Worm (Caenorhabditis elegans) whole organism, early embryonic: ENCODE data around the gene capg-2.

ENCODE experiments used
- B0310.2 ChIP-seq: sonication (generic microtip); optimal IDR thresholded peaks from 2 replicates; lab custom pipeline; 2016; ENCODE audit warnings: mild to moderate bottlenecking, missing genetic modification characterization, missing compliant biosample characterization
- F13C5.2 ChIP-seq: sonication (generic microtip); optimal IDR thresholded peaks from 2 replicates; lab custom pipeline; 2017; ENCODE audit warnings: mild to moderate bottlenecking, missing genetic modification characterization, inconsistent platforms, missing compliant biosample characterization
- aly-1 ChIP-seq: sonication (generic microtip); optimal IDR thresholded peaks from 2 replicates; lab custom pipeline; 2016; ENCODE audit warnings: missing genetic modification characterization, missing compliant biosample characterization
- ama-1 ChIP-seq: fragments of 150-350 bp; optimal IDR thresholded peaks from 2 replicates; lab custom pipeline; 2014
- ceh-13 ChIP-seq: fragments of 200-800 bp; sonication (Bioruptor generic); optimal IDR thresholded peaks from 2 replicates; lab custom pipeline; 2018; ENCODE audit warnings: mild to moderate bottlenecking, missing genetic modification characterization, missing compliant biosample characterization
- ceh-36 ChIP-seq: sonication (generic microtip); optimal IDR thresholded peaks from 2 replicates; lab custom pipeline; 2016; ENCODE audit warnings: missing genetic modification characterization, inconsistent platforms, missing compliant biosample characterization
- ets-7 ChIP-seq: sonication (generic microtip); optimal IDR thresholded peaks from 2 replicates; lab custom pipeline; 2016; ENCODE audit warnings: missing genotype, missing genetic modification characterization, missing compliant biosample characterization
- flt-1 ChIP-seq: fragments of 200-800 bp; sonication (Bioruptor generic); IDR thresholded peaks from 2 replicates; pipeline ENCODE4 v1.3.6; 2022; ENCODE audit warnings: missing genetic modification characterization, missing compliant biosample characterization
- hmbx-1 ChIP-seq: sonication (generic microtip); optimal IDR thresholded peaks from 2 replicates; lab custom pipeline; 2016; ENCODE audit warnings: mild to moderate bottlenecking, missing genetic modification characterization, missing compliant biosample characterization
- hmg-4 ChIP-seq: fragments of 200-800 bp; sonication (Bioruptor generic); optimal IDR thresholded peaks from 2 replicates; lab custom pipeline; 2018; ENCODE audit warnings: mild to moderate bottlenecking, missing genetic modification characterization, missing compliant biosample characterization
- hnd-1 ChIP-seq: sonication (generic microtip); optimal IDR thresholded peaks from 2 replicates; lab custom pipeline; 2016; ENCODE audit warnings: missing genetic modification characterization, missing compliant biosample characterization
- pes-1 ChIP-seq: fragments of 200-800 bp; sonication (Bioruptor generic); IDR thresholded peaks from 2 replicates; pipeline ENCODE4 v1.3.6; 2022; ENCODE audit warnings: missing genetic modification reagents, missing genetic modification characterization, missing compliant biosample characterization
- scrt-1 ChIP-seq: fragments of 200-800 bp; sonication (Bioruptor generic); IDR thresholded peaks from 2 replicates; pipeline ENCODE4 v1.3.6; 2022; ENCODE audit warnings: missing genetic modification characterization, missing compliant biosample characterization
- sea-1 ChIP-seq: fragments of 200-800 bp; sonication (Bioruptor generic); conservative IDR thresholded peaks from 2 replicates; pipeline ENCODE4 v1.3.6; 2022; ENCODE audit warnings: missing genetic modification characterization, missing compliant biosample characterization
- tbx-11 ChIP-seq: fragments of 200-800 bp; sonication (Bioruptor generic); IDR thresholded peaks from 2 replicates; pipeline ENCODE4 v1.3.6; 2022; ENCODE audit warnings: missing genetic modification characterization, missing compliant biosample characterization
- tbx-37 ChIP-seq: fragments of 200-800 bp; sonication (Bioruptor generic); conservative IDR thresholded peaks from 2 replicates; pipeline ENCODE4 v1.3.6; 2022; ENCODE audit warnings: missing genetic modification reagents, missing genetic modification characterization, missing compliant biosample characterization
- tra-4 ChIP-seq: sonication (generic microtip); optimal IDR thresholded peaks from 2 replicates; lab custom pipeline; 2017; ENCODE audit warnings: missing genetic modification characterization, missing compliant biosample characterization

Gene capg-2

ce11 chrV:12307011-12307540 is 35.4 kb downstream of the capg-2 start, which contains the start of gene srg-45:
Gene srg-45 (plus strand): TSS chrV:12307490.
- TF ChIP-seq pes-1 (GFP tag; lab: Robert Waterston, UW) (no peak), sea-1 (GFP tag; lab: Robert Waterston, UW) (no peak), scrt-1 (GFP tag; lab: Robert Waterston, UW) (no peak), flt-1 (no peak), ama-1 (lab: Kevin White, UChicago) (no peak), tbx-11 (GFP tag; lab: Robert Waterston, UW) (no peak), hnd-1 (tag; lab: Kevin White, UChicago) (no peak), F13C5.2 (tag; lab: Kevin White, UChicago) (no peak), tra-4 (tag; lab: Kevin White, UChicago) (no peak), B0310.2 (tag; lab: Kevin White, UChicago) (no peak), ets-7 (tag; lab: Kevin White, UChicago) (no peak), ceh-13 (GFP tag; lab: Kevin White, UChicago) (no peak), hmg-4 (GFP tag; lab: Kevin White, UChicago) (no peak), ceh-36 (no peak), aly-1 (tag; lab: Kevin White, UChicago) (no peak), hmbx-1 (tag; lab: Kevin White, UChicago) (no peak), tbx-37 (GFP tag; lab: Robert Waterston, UW) (no peak)

ce11 chrV:12310256-12310655 is 38.6 kb downstream of the capg-2 start, which contains the start of gene hpo-30:
Gene hpo-30 (minus strand): TSS chrV:12310356.
- TF ChIP-seq tbx-11 (GFP tag; lab: Robert Waterston, UW) = no peak
- TF ChIP-seq ama-1 (lab: Kevin White, UChicago) = no peak
- TF ChIP-seq aly-1 (tag; lab: Kevin White, UChicago) = no peak
- no peak for TF ChIP-seq ceh-13 (GFP tag; lab: Kevin White, UChicago)
- no peak for TF ChIP-seq scrt-1 (GFP tag; lab: Robert Waterston, UW)

- TF ChIP-seq sea-1 (GFP tag; lab: Robert Waterston, UW) (no peak), tbx-37 (GFP tag; lab: Robert Waterston, UW) (no peak), flt-1 (no peak), scrt-1 (GFP tag; lab: Robert Waterston, UW) (no peak), aly-1 (tag; lab: Kevin White, UChicago) (no peak), F13C5.2 (tag; lab: Kevin White, UChicago) (no peak), hmg-4 (GFP tag; lab: Kevin White, UChicago) (no peak), ceh-36 (no peak), ets-7 (tag; lab: Kevin White, UChicago) (no peak), tra-4 (tag; lab: Kevin White, UChicago) (no peak), hnd-1 (tag; lab: Kevin White, UChicago) (no peak), ceh-13 (GFP tag; lab: Kevin White, UChicago) (no peak), tbx-11 (GFP tag; lab: Robert Waterston, UW) (no peak), ama-1 (lab: Kevin White, UChicago) (no peak), hmbx-1 (tag; lab: Kevin White, UChicago) (no peak), B0310.2 (tag; lab: Kevin White, UChicago) (no peak)
These were observed 42.7 kb downstream of the capg-2 start for ce11 chrV:12314413-12314812.

ce11 chrV:12316076-12316475 is 44.4 kb downstream of the capg-2 start:
- TF ChIP-seq pes-1 (GFP tag; lab: Robert Waterston, UW) (no peak), hnd-1 (tag; lab: Kevin White, UChicago) (no peak), ceh-36 (no peak), B0310.2 (tag; lab: Kevin White, UChicago) (no peak), hmg-4 (GFP tag; lab: Kevin White, UChicago) (no peak), ama-1 (lab: Kevin White, UChicago) (no peak), ets-7 (tag; lab: Kevin White, UChicago) (no peak), tra-4 (tag; lab: Kevin White, UChicago) (no peak), tbx-37 (GFP tag; lab: Robert Waterston, UW) (no peak), hmbx-1 (tag; lab: Kevin White, UChicago) (no peak), sea-1 (GFP tag; lab: Robert Waterston, UW) (no peak), F13C5.2 (tag; lab: Kevin White, UChicago) (no peak), scrt-1 (GFP tag; lab: Robert Waterston, UW) (no peak), ceh-13 (GFP tag; lab: Kevin White, UChicago) (no peak), tbx-11 (GFP tag; lab: Robert Waterston, UW) (no peak), flt-1 (no peak)

ce11 chrV:12317080-12317479 is 45.4 kb downstream of the capg-2 start, which contains the start of gene R04F11.3:
Gene R04F11.3 (minus strand): TSS chrV:12317180.
- TF ChIP-seq F13C5.2 (tag; lab: Kevin White, UChicago) = no peak
- no peak for TF ChIP-seq scrt-1 (GFP tag; lab: Robert Waterston, UW)
- no peak for TF ChIP-seq sea-1 (GFP tag; lab: Robert Waterston, UW)
- no peak for TF ChIP-seq flt-1
- no peak for TF ChIP-seq ama-1 (lab: Kevin White, UChicago)
- no peak for TF ChIP-seq hmbx-1 (tag; lab: Kevin White, UChicago)
- no peak for TF ChIP-seq tra-4 (tag; lab: Kevin White, UChicago)
- TF ChIP-seq ceh-36 = no peak
- TF ChIP-seq B0310.2 (tag; lab: Kevin White, UChicago) = no peak
- no peak for TF ChIP-seq hmg-4 (GFP tag; lab: Kevin White, UChicago)
- no peak for TF ChIP-seq pes-1 (GFP tag; lab: Robert Waterston, UW)
- no peak for TF ChIP-seq tbx-37 (GFP tag; lab: Robert Waterston, UW)
- TF ChIP-seq aly-1 (tag; lab: Kevin White, UChicago) = no peak
- no peak for TF ChIP-seq ets-7 (tag; lab: Kevin White, UChicago)
- TF ChIP-seq tbx-11 (GFP tag; lab: Robert Waterston, UW) = no peak
- TF ChIP-seq hnd-1 (tag; lab: Kevin White, UChicago) = no peak
- TF ChIP-seq ceh-13 (GFP tag; lab: Kevin White, UChicago) = no peak

- TF ChIP-seq ceh-13 (GFP tag; lab: Kevin White, UChicago) = no peak
- no peak for TF ChIP-seq ets-7 (tag; lab: Kevin White, UChicago)
- TF ChIP-seq hnd-1 (tag; lab: Kevin White, UChicago) = no peak
- no peak for TF ChIP-seq B0310.2 (tag; lab: Kevin White, UChicago)
- TF ChIP-seq ceh-36 = no peak
- TF ChIP-seq tra-4 (tag; lab: Kevin White, UChicago) = no peak
- no peak for TF ChIP-seq tbx-11 (GFP tag; lab: Robert Waterston, UW)
- TF ChIP-seq ama-1 (lab: Kevin White, UChicago) = no peak
- 0 out of 2 replicates have a peak, but pooled peaks have one; percentile 31 for TF ChIP-seq pes-1 (GFP tag; lab: Robert Waterston, UW)
- TF ChIP-seq tbx-37 (GFP tag; lab: Robert Waterston, UW) = no peak
- TF ChIP-seq hmbx-1 (tag; lab: Kevin White, UChicago) = no peak
- peak; percentile 15 for TF ChIP-seq F13C5.2 (tag; lab: Kevin White, UChicago)
- no peak for TF ChIP-seq flt-1
- TF ChIP-seq scrt-1 (GFP tag; lab: Robert Waterston, UW) = no peak
- TF ChIP-seq hmg-4 (GFP tag; lab: Kevin White, UChicago) = no peak
- TF ChIP-seq sea-1 (GFP tag; lab: Robert Waterston, UW) = no peak
- TF ChIP-seq aly-1 (tag; lab: Kevin White, UChicago) = no peak
These were observed 46.4 kb downstream of the capg-2 start, which contains the start of the genes R04F11.5 and R04F11.2 for ce11 chrV:12317894-12318553. Gene R04F11.5 (minus strand): TSS chrV:12318019. Gene R04F11.2 (plus strand): TSS chrV:12318381.
